Fruit fly (Drosophila melanogaster) whole organism, prepupa: Measurements from ENCODE around the gene CG16852.
A peak's percentile ranks its signal among the peaks of the same experiment; 100 is the strongest.

ENCODE experiments used
- Blimp-1 ChIP-seq: fragments of 200-800 bp; sonication (Bioruptor generic); optimal IDR thresholded peaks from 3 replicates; lab custom pipeline; 2017; ENCODE audit warnings: missing biosample characterization, missing genetic modification characterization, mild to moderate bottlenecking, moderate library complexity, missing genetic modification reagents
- CG10631 ChIP-seq: fragments of 200-800 bp; sonication (Bioruptor generic); optimal IDR thresholded peaks from 2 replicates; lab custom pipeline; 2016; ENCODE audit warnings: missing biosample characterization, missing genetic modification characterization
- CG11762 ChIP-seq: fragments of 200-800 bp; sonication (Bioruptor generic); optimal IDR thresholded peaks from 3 replicates; lab custom pipeline; 2016; ENCODE audit warnings: missing biosample characterization, missing genetic modification characterization; ENCODE audit not compliant: insufficient read depth
- CG11902 ChIP-seq: fragments of 200-800 bp; sonication (Bioruptor generic); optimal IDR thresholded peaks from 3 replicates; lab custom pipeline; 2016; ENCODE audit warnings: missing biosample characterization, missing genetic modification characterization
- CG15336 ChIP-seq: fragments of 200-800 bp; sonication (Bioruptor generic); IDR thresholded peaks from 2 replicates; pipeline ENCODE4 v1.3.6; 2022; ENCODE audit warnings: missing biosample characterization, missing genetic modification characterization
- CG1621 ChIP-seq: fragments of 200-800 bp; sonication (Bioruptor generic); optimal IDR thresholded peaks from 3 replicates; lab custom pipeline; 2018; ENCODE audit warnings: missing biosample characterization, mild to moderate bottlenecking, missing genetic modification characterization
- CG16779 ChIP-seq: fragments of 200-800 bp; sonication (Bioruptor generic); optimal IDR thresholded peaks from 3 replicates; lab custom pipeline; 2017; ENCODE audit warnings: missing biosample characterization, mild to moderate bottlenecking, missing genetic modification characterization
- CG31627 ChIP-seq: fragments of 200-800 bp; sonication (Bioruptor generic); optimal IDR thresholded peaks from 3 replicates; lab custom pipeline; 2016; ENCODE audit warnings: missing biosample characterization, missing genetic modification characterization
- CG34406 ChIP-seq: fragments of 200-800 bp; sonication (Bioruptor generic); optimal IDR thresholded peaks from 3 replicates; lab custom pipeline; 2016; ENCODE audit warnings: missing biosample characterization, missing genetic modification characterization
- CG3919 ChIP-seq: fragments of 200-800 bp; sonication (Bioruptor generic); optimal IDR thresholded peaks from 3 replicates; lab custom pipeline; 2016; ENCODE audit warnings: missing biosample characterization, missing genetic modification characterization
- CG4318 ChIP-seq: fragments of 200-800 bp; sonication (Bioruptor generic); optimal IDR thresholded peaks from 3 replicates; lab custom pipeline; 2017; ENCODE audit warnings: missing biosample characterization, mild to moderate bottlenecking, missing genetic modification characterization
- CG6163 ChIP-seq: fragments of 200-800 bp; sonication (Bioruptor generic); IDR thresholded peaks from 3 replicates; pipeline ENCODE4 v1.3.6; 2022; ENCODE audit warnings: missing biosample characterization, missing genetic modification characterization
- CG6276 ChIP-seq: fragments of 200-800 bp; sonication (Bioruptor generic); optimal IDR thresholded peaks from 2 replicates; lab custom pipeline; 2017; ENCODE audit warnings: missing biosample characterization, mild to moderate bottlenecking, missing genetic modification characterization
- CG6792 ChIP-seq: fragments of 200-800 bp; sonication (Bioruptor generic); optimal IDR thresholded peaks from 3 replicates; lab custom pipeline; 2016; ENCODE audit warnings: missing biosample characterization, missing genetic modification characterization
- CG6808 ChIP-seq: fragments of 200-800 bp; sonication (Bioruptor generic); optimal IDR thresholded peaks from 3 replicates; lab custom pipeline; 2017; ENCODE audit warnings: missing biosample characterization, missing genetic modification characterization, mild to moderate bottlenecking, moderate library complexity, missing genetic modification reagents
- CG6854 ChIP-seq: fragments of 200-800 bp; sonication (Bioruptor generic); optimal IDR thresholded peaks from 2 replicates; lab custom pipeline; 2017; ENCODE audit warnings: missing biosample characterization, mild to moderate bottlenecking, missing genetic modification characterization
- CG7368 ChIP-seq: fragments of 200-800 bp; sonication (Bioruptor generic); optimal IDR thresholded peaks from 3 replicates; lab custom pipeline; 2016; ENCODE audit warnings: missing biosample characterization, missing genetic modification characterization
- CG8632 ChIP-seq: fragments of 200-800 bp; sonication (Bioruptor generic); optimal IDR thresholded peaks from 3 replicates; lab custom pipeline; 2016; ENCODE audit warnings: missing biosample characterization, missing genetic modification characterization
- CG9139 ChIP-seq: fragments of 200-800 bp; sonication (Bioruptor generic); optimal IDR thresholded peaks from 3 replicates; lab custom pipeline; 2017; ENCODE audit warnings: missing biosample characterization, mild to moderate bottlenecking, missing genetic modification characterization
- Eip75B ChIP-seq: fragments of 200-800 bp; sonication (Bioruptor generic); optimal IDR thresholded peaks from 3 replicates; lab custom pipeline; 2016; ENCODE audit warnings: missing biosample characterization, missing genetic modification characterization
- Eip78C ChIP-seq: fragments of 200-800 bp; sonication (Bioruptor generic); peaks from one replicate; lab custom pipeline; 2016; ENCODE audit warnings: missing biosample characterization, missing genetic modification characterization
- Eip93F ChIP-seq: fragments of 200-800 bp; sonication (Bioruptor generic); optimal IDR thresholded peaks from 2 replicates; lab custom pipeline; 2016; ENCODE audit warnings: missing biosample characterization, mild to moderate bottlenecking, missing genetic modification characterization
- Ets21C ChIP-seq: fragments of 200-800 bp; sonication (Bioruptor generic); optimal IDR thresholded peaks from 3 replicates; lab custom pipeline; 2016; ENCODE audit warnings: missing biosample characterization, missing genetic modification characterization
- Hr38 ChIP-seq: sonication (Bioruptor generic); optimal IDR thresholded peaks from 2 replicates; lab custom pipeline; 2016; ENCODE audit warnings: missing biosample characterization, missing genetic modification characterization
- Hr39 ChIP-seq: fragments of 200-800 bp; sonication (Bioruptor generic); optimal IDR thresholded peaks from 2 replicates; lab custom pipeline; 2016; ENCODE audit warnings: missing biosample characterization, missing genetic modification characterization
- Hr4 ChIP-seq: fragments of 200-800 bp; sonication (Bioruptor generic); optimal IDR thresholded peaks from 3 replicates; lab custom pipeline; 2016; ENCODE audit warnings: missing biosample characterization, missing genetic modification characterization
- Met ChIP-seq: fragments of 200-800 bp; sonication (Bioruptor generic); optimal IDR thresholded peaks from 3 replicates; lab custom pipeline; 2016; ENCODE audit warnings: missing biosample characterization, missing genetic modification characterization
- OdsH ChIP-seq: fragments of 200-800 bp; sonication (Bioruptor generic); optimal IDR thresholded peaks from 3 replicates; lab custom pipeline; 2016; ENCODE audit warnings: missing biosample characterization, missing genetic modification characterization
- Smox ChIP-seq: fragments of 200-800 bp; sonication (Bioruptor generic); optimal IDR thresholded peaks from 3 replicates; lab custom pipeline; 2016; ENCODE audit warnings: missing biosample characterization, missing genetic modification characterization
- Sox14 ChIP-seq: fragments of 200-800 bp; sonication (Bioruptor generic); optimal IDR thresholded peaks from 3 replicates; lab custom pipeline; 2016; ENCODE audit warnings: missing biosample characterization, missing genetic modification characterization
- Sox15 ChIP-seq: fragments of 200-800 bp; sonication (Bioruptor generic); optimal IDR thresholded peaks from 3 replicates; lab custom pipeline; 2016; ENCODE audit warnings: missing biosample characterization, missing genetic modification characterization
- acj6 ChIP-seq: fragments of 200-800 bp; sonication (Bioruptor generic); optimal IDR thresholded peaks from 3 replicates; lab custom pipeline; 2016; ENCODE audit warnings: missing biosample characterization, missing genetic modification characterization
- cyc ChIP-seq: fragments of 200-800 bp; sonication (Bioruptor generic); optimal IDR thresholded peaks from 3 replicates; lab custom pipeline; 2016; ENCODE audit warnings: missing biosample characterization, missing genetic modification characterization
- dac ChIP-seq: fragments of 200-800 bp; sonication (Bioruptor generic); optimal IDR thresholded peaks from 2 replicates; lab custom pipeline; 2017; ENCODE audit warnings: missing biosample characterization, mild to moderate bottlenecking, missing genetic modification characterization
- eg ChIP-seq: fragments of 200-800 bp; sonication (Bioruptor generic); IDR thresholded peaks from 3 replicates; pipeline ENCODE4 v1.3.6; 2022; ENCODE audit warnings: missing biosample characterization, missing genetic modification characterization
- esn ChIP-seq: fragments of 200-800 bp; sonication (Bioruptor generic); optimal IDR thresholded peaks from 2 replicates; lab custom pipeline; 2016; ENCODE audit warnings: missing biosample characterization, mild to moderate bottlenecking, missing genetic modification characterization, moderate library complexity
- fd59A ChIP-seq: fragments of 200-800 bp; sonication (Bioruptor generic); optimal IDR thresholded peaks from 2 replicates; lab custom pipeline; 2017; ENCODE audit warnings: missing biosample characterization, mild to moderate bottlenecking, missing genetic modification characterization, missing genetic modification reagents
- fd85E ChIP-seq: fragments of 200-800 bp; sonication (Bioruptor generic); optimal IDR thresholded peaks from 3 replicates; lab custom pipeline; 2016; ENCODE audit warnings: missing biosample characterization, missing genetic modification characterization
- fkh ChIP-seq: fragments of 200-800 bp; sonication (Bioruptor generic); optimal IDR thresholded peaks from 3 replicates; lab custom pipeline; 2017; ENCODE audit warnings: missing biosample characterization, mild to moderate bottlenecking, missing genetic modification characterization, moderate library complexity
- lz ChIP-seq: fragments of 200-800 bp; sonication (Bioruptor generic); optimal IDR thresholded peaks from 3 replicates; lab custom pipeline; 2016; ENCODE audit warnings: missing biosample characterization, missing genetic modification characterization
- net ChIP-seq: fragments of 200-800 bp; sonication (Bioruptor generic); optimal IDR thresholded peaks from 3 replicates; lab custom pipeline; 2016; ENCODE audit warnings: missing biosample characterization, missing genetic modification characterization
- pdm3 ChIP-seq: fragments of 200-800 bp; sonication (Bioruptor generic); optimal IDR thresholded peaks from 3 replicates; lab custom pipeline; 2016; ENCODE audit warnings: missing biosample characterization, missing genetic modification characterization
- salr ChIP-seq, 2 experiments: fragments of 200-800 bp; sonication (Bioruptor generic); optimal IDR thresholded peaks; 3 replicates each; lab custom pipeline; 2016 to 2018; ENCODE audit warnings: missing biosample characterization in 2 of 2, missing genetic modification characterization in 2 of 2, mild to moderate bottlenecking in 1 of 2
- spab ChIP-seq: fragments of 200-800 bp; sonication (Bioruptor generic); optimal IDR thresholded peaks from 2 replicates; lab custom pipeline; 2017; ENCODE audit warnings: missing biosample characterization, mild to moderate bottlenecking, missing genetic modification characterization, missing genetic modification reagents
- ss ChIP-seq, 2 experiments: fragments of 200-800 bp; sonication (Bioruptor generic); optimal IDR thresholded peaks; 2 replicates in 1 of 2; 3 replicates in 1 of 2; lab custom pipeline; 2017 to 2018; ENCODE audit warnings: mild to moderate bottlenecking in 2 of 2, missing biosample characterization in 2 of 2, missing genetic modification characterization in 2 of 2, moderate library complexity in 1 of 2
- svp ChIP-seq: fragments of 200-800 bp; sonication (Bioruptor generic); peaks from one replicate; lab custom pipeline; 2016; ENCODE audit warnings: missing biosample characterization, missing genetic modification characterization
- vri ChIP-seq: fragments of 200-800 bp; sonication (Bioruptor generic); optimal IDR thresholded peaks from 3 replicates; lab custom pipeline; 2016; ENCODE audit warnings: missing biosample characterization, mild to moderate bottlenecking, missing genetic modification characterization

The CG16852 gene

dm6 chr2L:13545678-13546077 is 5.1 kb downstream of the CG16852 start (continued):
- peak; percentile 42 to 59 for TF ChIP-seq salr (GFP tag; optimal IDR thresholded peaks at IDR 0.05; lab: Kevin White, UChicago)
- TF ChIP-seq pdm3 = no peak
- TF ChIP-seq spab (GFP tag; lab: Kevin White, UChicago) = peak; percentile 89
- TF ChIP-seq acj6 (GFP tag; lab: Kevin White, UChicago) = no peak
- TF ChIP-seq CG6854 (GFP tag; lab: Kevin White, UChicago) = no peak
- TF ChIP-seq Sox14 (GFP tag; lab: Kevin White, UChicago) = no peak
- TF ChIP-seq eg (GFP tag; lab: Robert Waterston, UW) = peak; percentile 72
- no peak for TF ChIP-seq cyc
- no peak for TF ChIP-seq Smox
- no peak for TF ChIP-seq CG34406 (GFP tag; lab: Kevin White, UChicago)
- TF ChIP-seq fkh (GFP tag; lab: Kevin White, UChicago) = no peak
- TF ChIP-seq dac (GFP tag; lab: Kevin White, UChicago) = no peak
- TF ChIP-seq Hr39 = no peak
- no peak for TF ChIP-seq fd85E (GFP tag; lab: Kevin White, UChicago)
- TF ChIP-seq CG16779 = peak; percentile 86
- TF ChIP-seq net (GFP tag; lab: Kevin White, UChicago) = peak; percentile 58
- TF ChIP-seq ss (GFP tag; optimal IDR thresholded peaks at IDR 0.05; lab: Kevin White, UChicago) = peak; percentile 96 to 99
- no peak for TF ChIP-seq Met (GFP tag; lab: Kevin White, UChicago)
- no peak for TF ChIP-seq Ets21C
- TF ChIP-seq CG31627 (GFP tag; lab: Kevin White, UChicago) = no peak
- TF ChIP-seq CG6163 = peak; percentile 83
- peak; percentile 26 for TF ChIP-seq CG8632 (GFP tag; lab: Kevin White, UChicago)
- peak; percentile 85 for TF ChIP-seq CG1621 (tag; lab: Kevin White, UChicago)
- TF ChIP-seq CG6276 (GFP tag; lab: Kevin White, UChicago) = peak; percentile 88
- TF ChIP-seq lz (GFP tag; lab: Kevin White, UChicago) = no peak
- TF ChIP-seq vri (GFP tag; lab: Kevin White, UChicago) = no peak
- TF ChIP-seq CG4318 (GFP tag; lab: Kevin White, UChicago) = no peak
- TF ChIP-seq CG7368 (GFP tag; lab: Kevin White, UChicago) = no peak
- peak; percentile 69 for TF ChIP-seq CG15336 (GFP tag; lab: Robert Waterston, UW)
- peak; percentile 95 for TF ChIP-seq CG6808 (GFP tag; lab: Kevin White, UChicago)
- no peak for TF ChIP-seq CG11762

- no peak; the same call in 2 of the 3 replicates for TF ChIP-seq CG6163
- TF ChIP-seq CG3919 (GFP tag; lab: Kevin White, UChicago) = peak; percentile 82
- peak; percentile 69 for TF ChIP-seq CG4318 (GFP tag; lab: Kevin White, UChicago)
- peak; percentile 40; the same call in 1 of the 3 replicates for TF ChIP-seq eg (GFP tag; lab: Robert Waterston, UW)
- peak; percentile 86 for TF ChIP-seq CG10631 (GFP tag; lab: Kevin White, UChicago)
- no peak for TF ChIP-seq Eip93F (GFP tag; lab: Kevin White, UChicago)
- peak; percentile 93 for TF ChIP-seq Eip78C (GFP tag; lab: Kevin White, UChicago)
- peak; percentile 2 for TF ChIP-seq dac (GFP tag; lab: Kevin White, UChicago)
- TF ChIP-seq spab (GFP tag; lab: Kevin White, UChicago) = peak; percentile 85
- TF ChIP-seq CG11762 = peak; percentile 64
- TF ChIP-seq Blimp-1 = peak; percentile 48
- peak; percentile 87 for TF ChIP-seq esn
- TF ChIP-seq CG9139 (GFP tag; lab: Kevin White, UChicago) = peak; percentile 55
- peak; percentile 44 for TF ChIP-seq CG6854 (GFP tag; lab: Kevin White, UChicago)
- peak; percentile 95 for TF ChIP-seq CG11902 (GFP tag; lab: Kevin White, UChicago)
- TF ChIP-seq CG34406 (GFP tag; lab: Kevin White, UChicago) = peak; percentile 64
- TF ChIP-seq CG6792 (GFP tag; lab: Kevin White, UChicago) = peak; percentile 77
- TF ChIP-seq Hr4 (GFP tag; lab: Kevin White, UChicago) = peak; percentile 80
- TF ChIP-seq fd59A (GFP tag; lab: Kevin White, UChicago) = peak; percentile 82
- peak; percentile 84 for TF ChIP-seq OdsH (GFP tag; lab: Kevin White, UChicago)
- TF ChIP-seq svp = peak; percentile 96
- peak; percentile 85 for TF ChIP-seq Met (GFP tag; lab: Kevin White, UChicago)
- no peak for TF ChIP-seq Hr38 (GFP tag; lab: Kevin White, UChicago)
- TF ChIP-seq salr (GFP tag; optimal IDR thresholded peaks at IDR 0.05; lab: Kevin White, UChicago) = peak; percentile 18 to 79
- TF ChIP-seq Eip75B (GFP tag; lab: Kevin White, UChicago) = peak; percentile 85
- TF ChIP-seq pdm3 = peak; percentile 78
- peak; percentile 73 for TF ChIP-seq Sox15 (GFP tag; lab: Kevin White, UChicago)
Observed at dm6 chr2L:13547738-13548726, 7.5 kb downstream of the CG16852 start.
